Worm (Caenorhabditis elegans) whole organism, late embryonic: ENCODE data around the gene T15B12.1.

Experiments used
- ama-1 ChIP-seq: fragments of 150-350 bp; optimal IDR thresholded peaks from 2 replicates; lab custom pipeline; 2014
- ceh-18 ChIP-seq: sonication (generic microtip); optimal IDR thresholded peaks from 2 replicates; lab custom pipeline; 2016; ENCODE audit warnings: missing genetic modification characterization, missing compliant biosample characterization
- ceh-2 ChIP-seq: sonication (generic microtip); optimal IDR thresholded peaks from 2 replicates; lab custom pipeline; 2016; ENCODE audit warnings: missing genotype, missing genetic modification characterization, missing compliant biosample characterization
- ceh-9 ChIP-seq: sonication (generic microtip); optimal IDR thresholded peaks from 2 replicates; lab custom pipeline; 2016; ENCODE audit warnings: mild to moderate bottlenecking, missing genetic modification characterization, inconsistent platforms, missing compliant biosample characterization
- ets-4 ChIP-seq: sonication (generic microtip); optimal IDR thresholded peaks from 2 replicates; lab custom pipeline; 2016; ENCODE audit warnings: missing genetic modification characterization, missing compliant biosample characterization
- hlh-30 ChIP-seq: sonication (generic microtip); optimal IDR thresholded peaks from 2 replicates; lab custom pipeline; 2017; ENCODE audit warnings: antibody characterized with exemption, missing genetic modification characterization, missing compliant biosample characterization; ENCODE audit not compliant: insufficient read depth
- hlh-6 ChIP-seq: sonication (generic microtip); optimal IDR thresholded peaks from 2 replicates; lab custom pipeline; 2016; ENCODE audit warnings: missing genotype, missing genetic modification characterization, missing compliant biosample characterization
- nhr-11 ChIP-seq: fragments of 150-350 bp; optimal IDR thresholded peaks from 2 replicates; lab custom pipeline; 2014; ENCODE audit warnings: missing biosample characterization, missing genetic modification characterization
- pha-4 ChIP-seq: fragments of 150-350 bp; optimal IDR thresholded peaks from 2 replicates; lab custom pipeline; 2018; ENCODE audit warnings: missing biosample characterization, missing genetic modification reagents, missing genetic modification characterization
- unc-86 ChIP-seq: sonication (generic microtip); optimal IDR thresholded peaks from 2 replicates; lab custom pipeline; 2016; ENCODE audit warnings: missing genetic modification characterization, missing compliant biosample characterization

DNA sequence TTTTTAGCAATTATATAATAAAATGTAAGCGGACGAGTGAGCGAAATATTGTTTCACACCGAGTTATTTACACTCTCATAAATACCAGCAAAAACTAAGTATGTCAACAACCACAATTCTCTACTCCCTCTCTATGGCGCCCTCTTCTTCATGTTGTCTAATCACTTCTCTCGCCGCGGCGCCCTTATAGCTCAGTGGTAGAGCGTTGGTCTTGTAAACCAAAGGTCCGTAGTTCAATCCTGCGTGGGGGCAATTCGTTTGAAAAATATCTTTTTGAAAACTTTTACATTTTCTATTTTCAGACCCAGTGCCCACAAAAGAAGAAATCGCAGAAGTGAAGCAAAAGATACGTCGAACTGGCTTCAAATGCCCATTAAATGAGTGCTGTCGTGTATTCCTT is 17.7 kb downstream of the T15B12.1 start:
- no peak for TF ChIP-seq pha-4 (tag; lab: Kevin White, UChicago)
- no peak for TF ChIP-seq ama-1 (lab: Kevin White, UChicago)
- TF ChIP-seq ets-4 (tag; lab: Kevin White, UChicago) = peak; percentile 73
- peak; percentile 46 for TF ChIP-seq ceh-2 (tag; lab: Kevin White, UChicago)
- TF ChIP-seq nhr-11 (tag; lab: Kevin White, UChicago) = no peak
- TF ChIP-seq hlh-6 (tag; lab: Kevin White, UChicago) = peak; percentile 54
- TF ChIP-seq ceh-18 (tag; lab: Kevin White, UChicago) = peak; percentile 67
- TF ChIP-seq unc-86 (tag; lab: Kevin White, UChicago) = peak; percentile 40
- peak; percentile 53 for TF ChIP-seq ceh-9 (tag; lab: Kevin White, UChicago)
- no peak for TF ChIP-seq hlh-30
